Worm (Caenorhabditis elegans) whole organism, L4 larva: ENCODE measurements around the gene T16G12.4.

Source experiments
- F10B5.3 ChIP-seq: sonication (generic microtip); optimal IDR thresholded peaks from 2 replicates; lab custom pipeline; 2016; ENCODE audit warnings: mild to moderate bottlenecking, missing genetic modification characterization, missing compliant biosample characterization
- F49E8.2 ChIP-seq: sonication (generic microtip); optimal IDR thresholded peaks from 2 replicates; lab custom pipeline; 2016; ENCODE audit warnings: missing compliant biosample characterization, mild to moderate bottlenecking, missing genetic modification characterization, borderline replicate concordance
- R02D3.7 ChIP-seq: fragments of 150-350 bp; sonication (generic microtip); optimal IDR thresholded peaks from 3 replicates; lab custom pipeline; 2014; ENCODE audit warnings: missing biosample characterization, missing genetic modification characterization
- Y75B8A.6 ChIP-seq: fragments of 200-800 bp; sonication (Bioruptor generic); IDR thresholded peaks from 2 replicates; pipeline ENCODE4 v1.3.6; 2022; ENCODE audit warnings: missing genetic modification reagents, missing genetic modification characterization, missing compliant biosample characterization
- aha-1 ChIP-seq: fragments of 150-350 bp; peaks from one replicate; lab custom pipeline; 2014; ENCODE audit warnings: missing biosample characterization, missing genetic modification characterization
- aly-2 ChIP-seq: sonication (generic microtip); optimal IDR thresholded peaks from 2 replicates; lab custom pipeline; 2018; ENCODE audit warnings: missing biosample characterization, missing genetic modification characterization
- ama-1 ChIP-seq: fragments of 150-350 bp; optimal IDR thresholded peaks from 2 replicates; lab custom pipeline; 2014; ENCODE audit warnings: inconsistent platforms, mixed read lengths
- ceh-44 ChIP-seq: fragments of 200-800 bp; sonication (Bioruptor generic); IDR thresholded peaks from 2 replicates; pipeline ENCODE4 v1.3.6; 2022; ENCODE audit warnings: missing genetic modification reagents, missing genetic modification characterization, missing compliant biosample characterization
- ceh-62 ChIP-seq: sonication (generic microtip); optimal IDR thresholded peaks from 2 replicates; lab custom pipeline; 2017; ENCODE audit warnings: missing biosample characterization, missing genetic modification characterization
- ctbp-1 ChIP-seq: fragments of 200-800 bp; sonication (Bioruptor generic); IDR thresholded peaks from 2 replicates; pipeline ENCODE4 v1.3.6; 2022; ENCODE audit warnings: missing genetic modification reagents, missing genetic modification characterization, missing compliant biosample characterization
- dmd-6 ChIP-seq: fragments of 200-800 bp; sonication (Bioruptor generic); IDR thresholded peaks from 2 replicates; pipeline ENCODE4 v1.3.6; 2022; ENCODE audit warnings: missing genetic modification reagents, missing genetic modification characterization, missing compliant biosample characterization
- dpl-1 ChIP-seq: fragments of 150-350 bp; optimal IDR thresholded peaks from 2 replicates; lab custom pipeline; 2014; ENCODE audit warnings: missing biosample characterization, missing genetic modification reagents, missing genetic modification characterization
- egl-43 ChIP-seq: fragments of 200-800 bp; sonication (Bioruptor generic); IDR thresholded peaks from 2 replicates; pipeline ENCODE4 v1.3.6; 2022; ENCODE audit warnings: missing genetic modification reagents, missing genetic modification characterization, missing compliant biosample characterization
- gei-8 ChIP-seq: fragments of 200-800 bp; sonication (Bioruptor generic); optimal IDR thresholded peaks from 2 replicates; lab custom pipeline; 2018; ENCODE audit warnings: mild to moderate bottlenecking, missing genetic modification characterization, missing compliant biosample characterization
- hlh-30 ChIP-seq: sonication (generic microtip); optimal IDR thresholded peaks from 2 replicates; lab custom pipeline; 2017; ENCODE audit warnings: antibody characterized with exemption, mild to moderate bottlenecking, missing genetic modification characterization, missing compliant biosample characterization; ENCODE audit not compliant: insufficient read depth
- jun-1 ChIP-seq: fragments of 150-350 bp; optimal IDR thresholded peaks from 2 replicates; lab custom pipeline; 2014; ENCODE audit warnings: missing biosample characterization, missing genetic modification reagents, missing genetic modification characterization
- lim-7 ChIP-seq: fragments of 200-800 bp; sonication (Bioruptor generic); IDR thresholded peaks from 2 replicates; pipeline ENCODE4 v1.3.6; 2022; ENCODE audit warnings: missing genetic modification characterization, missing compliant biosample characterization
- lin-1 ChIP-seq: fragments of 200-800 bp; sonication (Bioruptor generic); IDR thresholded peaks from 2 replicates; pipeline ENCODE4 v1.3.6; 2022; ENCODE audit warnings: missing genetic modification reagents, missing genetic modification characterization, missing compliant biosample characterization
- lin-15B ChIP-seq: fragments of 150-350 bp; sonication (generic microtip); optimal IDR thresholded peaks from 3 replicates; lab custom pipeline; 2014; ENCODE audit warnings: missing biosample characterization, missing genetic modification characterization
- lin-29 ChIP-seq: fragments of 200-800 bp; sonication (Bioruptor generic); IDR thresholded peaks from 2 replicates; pipeline ENCODE4 v1.3.6; 2022; ENCODE audit warnings: missing genetic modification reagents, missing genetic modification characterization, missing compliant biosample characterization
- lir-3 ChIP-seq: sonication (generic microtip); optimal IDR thresholded peaks from 2 replicates; lab custom pipeline; 2016; ENCODE audit warnings: mild to moderate bottlenecking, missing genetic modification characterization, missing compliant biosample characterization
- mdl-1 ChIP-seq, 2 experiments: fragments of 150-350 bp in 1 of 2; sonication (generic microtip) in 1 of 2; optimal IDR thresholded peaks; 2 replicates each; lab custom pipeline; 2014 to 2017; ENCODE audit warnings: missing biosample characterization in 2 of 2, missing genetic modification characterization in 2 of 2
- mes-2 ChIP-seq: sonication (generic microtip); optimal IDR thresholded peaks from 2 replicates; lab custom pipeline; 2016; ENCODE audit warnings: missing genotype, mild to moderate bottlenecking, missing genetic modification characterization, missing compliant biosample characterization; ENCODE audit not compliant: poor library complexity, severe bottlenecking
- mxl-2 ChIP-seq: fragments of 200-800 bp; sonication (Bioruptor generic); conservative IDR thresholded peaks from 2 replicates; pipeline ENCODE4 v1.3.6; 2022; ENCODE audit warnings: missing genetic modification reagents, missing genetic modification characterization, missing compliant biosample characterization
- nhr-111 ChIP-seq: fragments of 200-800 bp; sonication (Bioruptor generic); optimal IDR thresholded peaks from 2 replicates; lab custom pipeline; 2018; ENCODE audit warnings: mild to moderate bottlenecking, missing genetic modification characterization, missing compliant biosample characterization
- nhr-25 ChIP-seq: sonication (generic microtip); optimal IDR thresholded peaks from 2 replicates; lab custom pipeline; 2017; ENCODE audit warnings: missing genetic modification characterization, mild to moderate bottlenecking, missing compliant biosample characterization, antibody characterized with exemption, moderate library complexity, borderline replicate concordance; ENCODE audit not compliant: insufficient read depth
- nhr-6 ChIP-seq: fragments of 150-350 bp; optimal IDR thresholded peaks from 2 replicates; lab custom pipeline; 2014; ENCODE audit warnings: missing biosample characterization, missing genetic modification characterization
- nhr-77 ChIP-seq: fragments of 150-350 bp; optimal IDR thresholded peaks from 2 replicates; lab custom pipeline; 2014; ENCODE audit warnings: missing biosample characterization, missing genetic modification characterization
- saeg-2 ChIP-seq: fragments of 200-800 bp; sonication (Bioruptor generic); IDR thresholded peaks from 2 replicates; pipeline ENCODE4 v1.3.6; 2022; ENCODE audit warnings: missing genetic modification reagents, missing genetic modification characterization, missing compliant biosample characterization
- skn-1 ChIP-seq: fragments of 150-350 bp; optimal IDR thresholded peaks from 2 replicates; lab custom pipeline; 2014; ENCODE audit warnings: missing biosample characterization, missing genetic modification characterization
- snpc-1.2 ChIP-seq: fragments of 200-800 bp; sonication (Bioruptor generic); IDR thresholded peaks from 2 replicates; pipeline ENCODE4 v1.3.6; 2022; ENCODE audit warnings: missing genetic modification reagents, missing genetic modification characterization, missing compliant biosample characterization
- tra-1 ChIP-seq: fragments of 200-800 bp; sonication (Bioruptor generic); IDR thresholded peaks from 2 replicates; pipeline ENCODE4 v1.3.6; 2022; ENCODE audit warnings: missing genetic modification reagents, missing genetic modification characterization, missing compliant biosample characterization
- unc-39 ChIP-seq: sonication (generic microtip); optimal IDR thresholded peaks from 2 replicates; lab custom pipeline; 2017; ENCODE audit warnings: missing biosample characterization, missing genetic modification characterization
- zfp-2 ChIP-seq: sonication (generic microtip); optimal IDR thresholded peaks from 2 replicates; lab custom pipeline; 2016; ENCODE audit warnings: mild to moderate bottlenecking, missing genetic modification characterization, missing compliant biosample characterization
- zip-11 ChIP-seq: fragments of 200-800 bp; sonication (Bioruptor generic); IDR thresholded peaks from 2 replicates; pipeline ENCODE4 v1.3.6; 2022; ENCODE audit warnings: missing genetic modification characterization, missing compliant biosample characterization

T16G12.4 gene

DNA sequence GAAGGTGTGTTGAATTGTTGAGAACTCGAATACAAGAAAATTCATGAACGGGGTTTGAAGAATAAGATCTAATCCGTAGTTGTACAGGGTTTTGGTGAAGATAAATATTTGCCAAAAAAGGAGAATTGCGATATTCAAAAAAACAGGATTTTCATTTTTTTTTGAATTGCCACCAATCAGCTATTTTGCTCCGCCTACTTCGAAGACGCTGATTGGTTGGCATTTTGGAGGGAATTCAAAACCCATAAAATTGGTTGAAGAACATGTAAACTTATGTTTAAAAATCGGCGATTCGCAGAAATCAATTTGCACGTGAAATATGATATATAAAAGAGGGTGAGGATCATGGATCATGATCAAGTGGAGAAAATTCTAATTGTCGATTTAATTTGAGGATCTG, 18.4 kb downstream of the T16G12.4 start:
- TF ChIP-seq ceh-44 = no peak
- TF ChIP-seq mdl-1 (tag; optimal IDR thresholded peaks at IDR 0.05; lab: Kevin White, UChicago) = no peak
- TF ChIP-seq unc-39 = no peak
- no peak for TF ChIP-seq R02D3.7
- no peak for TF ChIP-seq tra-1 (GFP tag; lab: Robert Waterston, UW)
- TF ChIP-seq ama-1 (lab: Kevin White, UChicago) = no peak
- no peak for TF ChIP-seq egl-43 (GFP tag; lab: Robert Waterston, UW)
- TF ChIP-seq jun-1 (tag; lab: Kevin White, UChicago) = no peak
- no peak for TF ChIP-seq lin-29 (GFP tag; lab: Robert Waterston, UW)
- no peak for TF ChIP-seq lim-7 (GFP tag; lab: Robert Waterston, UW)

DNA sequence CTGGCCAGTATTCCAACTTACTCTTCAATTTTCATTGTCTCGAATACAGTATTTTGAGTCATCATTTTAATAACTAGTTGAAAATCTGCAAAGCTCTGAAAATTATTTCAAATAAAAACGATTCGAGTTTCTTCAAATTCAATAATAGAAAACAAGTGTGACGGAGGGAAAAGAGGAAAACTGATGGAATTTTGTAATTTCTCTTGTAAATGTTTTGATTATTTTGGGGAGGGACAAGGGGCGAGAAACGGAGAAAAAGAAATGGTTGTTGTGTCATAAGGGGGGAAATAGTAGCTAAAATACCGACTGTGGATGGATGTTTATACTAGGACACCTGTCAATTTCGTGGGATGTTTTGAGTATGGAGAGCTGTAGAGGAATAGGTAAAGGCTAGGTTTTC, 20.5 kb downstream of the T16G12.4 start, which contains the start of gene T16G12.9:
Gene T16G12.9 (minus strand): TSS at position 101 of the 400 bp plus-strand sequence.
- TF ChIP-seq lim-7 (GFP tag; lab: Robert Waterston, UW) = no peak
- no peak for TF ChIP-seq gei-8 (GFP tag; lab: Kevin White, UChicago)
- no peak for TF ChIP-seq Y75B8A.6 (GFP tag; lab: Robert Waterston, UW)
- no peak for TF ChIP-seq nhr-77 (tag; lab: Kevin White, UChicago)

DNA sequence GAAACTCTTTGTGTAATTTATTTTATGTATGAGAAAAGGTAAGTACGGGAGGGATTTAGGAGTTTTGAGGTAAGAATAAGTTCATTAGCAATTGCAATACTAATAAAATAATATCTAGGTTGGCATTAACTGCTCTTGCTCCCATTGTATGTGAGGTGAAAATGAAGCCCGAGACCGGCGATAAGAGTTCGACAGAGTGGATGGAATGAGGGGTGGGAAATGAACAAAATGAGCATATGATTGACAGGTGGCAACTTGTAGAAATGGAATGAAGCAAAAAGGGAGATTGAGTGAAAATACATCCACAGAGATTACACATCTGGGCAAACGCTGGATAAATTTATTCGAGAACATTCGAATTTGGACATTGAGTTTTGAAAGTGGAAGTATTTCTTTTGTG, 21.2 kb downstream of the T16G12.4 start:
- TF ChIP-seq F49E8.2 (tag; lab: Kevin White, UChicago) (no peak), lim-7 (GFP tag; lab: Robert Waterston, UW) (no peak), F10B5.3 (tag; lab: Kevin White, UChicago) (no peak), dmd-6 (GFP tag; lab: Robert Waterston, UW) (peak; percentile 54), zip-11 (no peak), dpl-1 (GFP tag; lab: Kevin White, UChicago) (no peak), lir-3 (no peak), tra-1 (GFP tag; lab: Robert Waterston, UW) (peak; percentile 94)

DNA sequence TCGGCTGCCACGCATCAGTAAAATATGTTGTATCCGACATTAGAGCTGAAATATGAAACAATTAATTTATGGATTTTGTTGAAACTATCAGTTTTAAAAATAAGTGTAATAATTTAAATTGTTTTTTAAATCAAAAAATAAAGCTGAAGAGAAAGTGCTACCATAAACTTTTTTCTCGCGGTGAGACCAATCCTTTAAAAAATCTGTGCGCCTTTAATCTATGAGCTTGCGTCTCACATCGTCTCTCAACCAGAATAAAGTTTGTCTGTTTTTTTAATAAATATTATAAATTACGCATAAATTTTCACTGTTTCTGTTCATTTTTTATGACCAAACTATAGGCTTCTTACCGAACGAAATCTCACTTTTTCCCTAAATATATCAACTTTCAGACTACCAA, 25.6 kb downstream of the T16G12.4 start, which contains the start of gene T16H12.3:
Gene T16H12.3 (minus strand): TSS at position 51 of the 400 bp plus-strand sequence.
- TF ChIP-seq snpc-1.2 (GFP tag; lab: Robert Waterston, UW) (no peak), skn-1 (tag; lab: Kevin White, UChicago) (no peak), ctbp-1 (no peak), nhr-111 (GFP tag; lab: Kevin White, UChicago) (no peak), gei-8 (GFP tag; lab: Kevin White, UChicago) (no peak), lim-7 (GFP tag; lab: Robert Waterston, UW) (no peak), nhr-25 (tag; lab: Kevin White, UChicago) (no peak), ama-1 (lab: Kevin White, UChicago) (no peak), mes-2 (no peak), mxl-2 (no peak), lin-1 (no peak), Y75B8A.6 (GFP tag; lab: Robert Waterston, UW) (no peak), ceh-62 (tag; lab: Kevin White, UChicago) (no peak), saeg-2 (GFP tag; lab: Robert Waterston, UW) (no peak), aly-2 (no peak), zfp-2 (tag; lab: Kevin White, UChicago) (no peak), lin-15B (tag; lab: Kevin White, UChicago) (no peak), nhr-6 (tag; lab: Kevin White, UChicago) (no peak), aha-1 (tag; lab: Kevin White, UChicago) (no peak), hlh-30 (no peak)
